Worm (Caenorhabditis elegans) whole organism, L2 larva: ENCODE data around the gene Y53C12A.7.
A peak's percentile ranks its signal among the peaks of the same experiment; 100 is the strongest.

ENCODE experiments used
- C34F6.9 ChIP-seq: fragments of 150-350 bp; optimal IDR thresholded peaks from 2 replicates; lab custom pipeline; 2014; ENCODE audit warnings: missing biosample characterization, missing genetic modification characterization
- F13H6.1 ChIP-seq: sonication (generic microtip); optimal IDR thresholded peaks from 2 replicates; lab custom pipeline; 2016; ENCODE audit warnings: missing genetic modification characterization, missing compliant biosample characterization
- ZK546.5 ChIP-seq: sonication (generic microtip); optimal IDR thresholded peaks from 2 replicates; lab custom pipeline; 2017; ENCODE audit warnings: missing biosample characterization, missing genetic modification characterization
- alr-1 ChIP-seq: fragments of 150-350 bp; optimal IDR thresholded peaks from 2 replicates; lab custom pipeline; 2014; ENCODE audit warnings: missing biosample characterization, missing genetic modification characterization
- aly-2 ChIP-seq: fragments of 150-350 bp; optimal IDR thresholded peaks from 2 replicates; lab custom pipeline; 2014; ENCODE audit warnings: missing biosample characterization, missing genetic modification characterization
- ama-1 ChIP-seq: fragments of 150-350 bp; optimal IDR thresholded peaks from 2 replicates; lab custom pipeline; 2018; ENCODE audit warnings: inconsistent platforms
- blmp-1 ChIP-seq: sonication (generic microtip); optimal IDR thresholded peaks from 2 replicates; lab custom pipeline; 2017; ENCODE audit warnings: missing genetic modification characterization, mild to moderate bottlenecking, missing compliant biosample characterization, antibody characterized with exemption, moderate library complexity; ENCODE audit not compliant: insufficient read depth
- ceh-16 ChIP-seq: fragments of 150-350 bp; optimal IDR thresholded peaks from 2 replicates; lab custom pipeline; 2014; ENCODE audit warnings: missing biosample characterization, missing genetic modification characterization
- ceh-82 ChIP-seq: fragments of 150-350 bp; optimal IDR thresholded peaks from 2 replicates; lab custom pipeline; 2014; ENCODE audit warnings: missing biosample characterization, missing genetic modification characterization
- crh-2 ChIP-seq: sonication (generic microtip); optimal IDR thresholded peaks from 2 replicates; lab custom pipeline; 2017; ENCODE audit warnings: missing biosample characterization, missing genetic modification characterization
- dmd-4 ChIP-seq: sonication (generic microtip); optimal IDR thresholded peaks from 2 replicates; lab custom pipeline; 2017; ENCODE audit warnings: missing biosample characterization, missing genetic modification characterization
- egl-27 ChIP-seq: sonication (generic microtip); optimal IDR thresholded peaks from 3 replicates; lab custom pipeline; 2017; ENCODE audit warnings: missing biosample characterization, missing genetic modification reagents, missing genetic modification characterization
- elt-1 ChIP-seq: fragments of 150-350 bp; optimal IDR thresholded peaks from 2 replicates; lab custom pipeline; 2014; ENCODE audit warnings: missing biosample characterization, missing genetic modification characterization
- elt-3 ChIP-seq: sonication (generic microtip); optimal IDR thresholded peaks from 2 replicates; lab custom pipeline; 2017; ENCODE audit warnings: missing biosample characterization, missing genetic modification characterization
- fos-1 ChIP-seq: fragments of 150-350 bp; optimal IDR thresholded peaks from 2 replicates; lab custom pipeline; 2014; ENCODE audit warnings: missing biosample characterization, missing genetic modification characterization
- gmeb-1 ChIP-seq: fragments of 150-350 bp; optimal IDR thresholded peaks from 2 replicates; lab custom pipeline; 2014; ENCODE audit warnings: missing biosample characterization, missing genetic modification characterization
- lin-11 ChIP-seq: fragments of 150-350 bp; sonication (generic microtip); optimal IDR thresholded peaks from 2 replicates; lab custom pipeline; 2014; ENCODE audit warnings: missing biosample characterization, missing genetic modification characterization, inconsistent platforms, mixed read lengths
- lin-39 ChIP-seq: fragments of 150-350 bp; optimal IDR thresholded peaks from 2 replicates; lab custom pipeline; 2014; ENCODE audit warnings: missing biosample characterization, missing genetic modification reagents, missing genetic modification characterization
- lsy-2 ChIP-seq, 2 experiments: fragments of 150-350 bp in 1 of 2; sonication (generic microtip) in 1 of 2; optimal IDR thresholded peaks; 2 replicates each; lab custom pipeline; 2014 to 2017; ENCODE audit warnings: missing biosample characterization in 2 of 2, missing genetic modification characterization in 2 of 2
- mab-5 ChIP-seq: fragments of 150-350 bp; optimal IDR thresholded peaks from 2 replicates; lab custom pipeline; 2014; ENCODE audit warnings: missing biosample characterization, missing genetic modification characterization
- mbf-1 ChIP-seq: sonication (generic microtip); optimal IDR thresholded peaks from 2 replicates; lab custom pipeline; 2017; ENCODE audit warnings: missing biosample characterization, missing genetic modification characterization
- nhr-11 ChIP-seq: fragments of 150-350 bp; optimal IDR thresholded peaks from 2 replicates; lab custom pipeline; 2014; ENCODE audit warnings: missing biosample characterization, missing genetic modification characterization
- nhr-12 ChIP-seq: fragments of 150-350 bp; optimal IDR thresholded peaks from 2 replicates; lab custom pipeline; 2014; ENCODE audit warnings: missing biosample characterization, missing genetic modification characterization
- nhr-129 ChIP-seq: fragments of 150-350 bp; optimal IDR thresholded peaks from 2 replicates; lab custom pipeline; 2014; ENCODE audit warnings: missing biosample characterization, missing genetic modification characterization
- nhr-23 ChIP-seq: fragments of 150-350 bp; optimal IDR thresholded peaks from 2 replicates; lab custom pipeline; 2014; ENCODE audit warnings: missing biosample characterization, missing genetic modification reagents, missing genetic modification characterization
- nhr-237 ChIP-seq: fragments of 150-350 bp; optimal IDR thresholded peaks from 2 replicates; lab custom pipeline; 2014; ENCODE audit warnings: missing biosample characterization, missing genetic modification characterization
- peb-1 ChIP-seq: fragments of 150-350 bp; optimal IDR thresholded peaks from 2 replicates; lab custom pipeline; 2014; ENCODE audit warnings: missing biosample characterization, missing genetic modification characterization
- skn-1 ChIP-seq: sonication (generic microtip); optimal IDR thresholded peaks from 2 replicates; lab custom pipeline; 2017; ENCODE audit warnings: missing biosample characterization, missing genetic modification characterization
- sma-3 ChIP-seq: sonication (generic microtip); optimal IDR thresholded peaks from 2 replicates; lab custom pipeline; 2016; ENCODE audit warnings: missing genetic modification reagents, missing genetic modification characterization, missing compliant biosample characterization
- sma-9 ChIP-seq, 2 experiments: fragments of 150-350 bp in 1 of 2; sonication (generic microtip) in 1 of 2; optimal IDR thresholded peaks; 2 replicates each; lab custom pipeline; 2014 to 2016; ENCODE audit warnings: missing genetic modification characterization in 2 of 2, mild to moderate bottlenecking in 1 of 2, missing biosample characterization in 1 of 2, missing compliant biosample characterization in 1 of 2, missing genetic modification reagents in 1 of 2, moderate library complexity in 1 of 2
- snpc-4 ChIP-seq: fragments of 150-350 bp; optimal IDR thresholded peaks from 2 replicates; lab custom pipeline; 2014; ENCODE audit warnings: missing biosample characterization, missing genetic modification characterization
- unc-55 ChIP-seq: fragments of 150-350 bp; sonication (generic microtip); optimal IDR thresholded peaks from 3 replicates; lab custom pipeline; 2014; ENCODE audit warnings: missing biosample characterization, missing genetic modification reagents, missing genetic modification characterization
- unc-62 ChIP-seq: fragments of 150-350 bp; optimal IDR thresholded peaks from 2 replicates; lab custom pipeline; 2014; ENCODE audit warnings: missing biosample characterization, missing genetic modification reagents, missing genetic modification characterization
- ztf-11 ChIP-seq: sonication (generic microtip); optimal IDR thresholded peaks from 2 replicates; lab custom pipeline; 2017; ENCODE audit warnings: missing biosample characterization, missing genetic modification characterization

Y53C12A.7 gene

DNA sequence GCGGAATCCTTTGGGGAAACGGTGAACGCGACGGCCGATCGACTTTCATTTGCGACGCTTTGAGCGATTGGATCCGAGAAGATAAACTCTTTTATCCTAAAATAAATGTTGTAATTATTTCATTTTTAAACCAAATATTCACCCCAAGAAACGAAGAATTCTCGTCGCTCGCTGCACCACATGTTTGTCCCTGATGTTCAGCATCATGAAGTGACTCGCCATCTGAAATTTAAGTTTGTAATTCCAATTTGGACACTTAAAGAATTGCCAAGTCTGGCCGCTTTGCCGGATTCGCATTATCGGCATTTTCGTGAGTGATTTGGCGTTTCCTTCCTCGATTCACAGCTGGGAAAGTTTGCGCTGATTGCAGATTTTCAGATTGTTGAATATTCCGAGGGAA lies 17.6 kb downstream of the Y53C12A.7 start, which contains the start of gene Y53C12A.6:
Y53C12A.6 (minus strand) TSS at position 101 of the 400 bp plus-strand sequence.
- no peak for TF ChIP-seq mbf-1 (tag; lab: Kevin White, UChicago)
- TF ChIP-seq unc-62 (GFP tag; lab: Kevin White, UChicago) = no peak
- TF ChIP-seq unc-55 = no peak
- no peak for TF ChIP-seq nhr-23 (tag; lab: Kevin White, UChicago)
- no peak for TF ChIP-seq C34F6.9 (tag; lab: Kevin White, UChicago)
- TF ChIP-seq nhr-12 (tag; lab: Kevin White, UChicago) = no peak

DNA sequence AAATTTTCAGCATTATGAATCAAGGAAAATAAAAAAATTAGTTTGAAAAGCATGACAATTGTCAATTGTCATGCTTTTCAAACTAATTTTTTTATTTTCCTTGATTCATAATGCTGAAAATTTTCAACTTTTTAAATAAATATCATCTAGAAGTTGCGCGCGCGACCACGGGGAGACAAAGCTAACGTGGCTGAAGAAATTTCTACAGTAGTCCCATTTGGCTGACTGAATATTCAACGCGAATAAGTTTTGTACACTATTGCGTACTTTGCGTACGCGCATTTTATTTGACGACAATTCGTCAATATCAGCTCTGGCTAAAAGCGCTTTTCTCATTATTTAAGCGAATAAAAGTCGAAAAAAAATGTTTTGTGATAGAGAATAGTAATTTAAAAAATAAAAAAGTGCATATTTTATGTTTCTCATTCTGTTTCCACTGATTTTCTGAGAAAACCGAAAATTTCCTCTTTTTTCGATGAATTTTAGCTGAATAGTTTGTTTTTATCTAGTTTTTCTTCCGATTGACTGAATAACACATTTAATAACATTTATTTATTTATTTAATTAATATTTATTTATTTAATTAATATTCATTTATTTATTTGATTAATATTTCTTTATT lies 18.4 kb downstream of the Y53C12A.7 start, which contains the start of gene Y53C12A.11:
Y53C12A.11 (minus strand) TSS at position 68 of the 622 bp plus-strand sequence.
- TF ChIP-seq lsy-2 (tag; optimal IDR thresholded peaks at IDR 0.05; lab: Kevin White, UChicago) = peak in 1 of 2 experiments; percentile 65

DNA sequence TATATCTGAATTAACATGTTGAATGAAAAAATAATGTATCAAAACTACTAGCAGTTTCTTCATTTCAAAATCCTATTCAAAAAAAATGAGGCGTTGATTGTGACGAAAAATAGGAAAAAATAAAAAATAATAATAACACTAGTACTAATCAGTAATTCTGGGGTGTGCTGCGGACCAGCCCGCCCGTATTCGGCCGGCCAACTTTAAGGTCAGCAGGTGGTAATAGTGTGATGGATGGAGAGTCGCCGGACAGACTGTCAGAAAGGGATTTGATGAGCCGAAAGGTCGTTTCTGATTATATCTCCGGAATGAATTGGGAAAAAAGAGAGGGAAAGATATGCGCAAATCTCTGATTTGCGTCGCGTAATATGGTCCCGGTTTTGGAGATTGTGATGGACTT lies 24.1 kb downstream of the Y53C12A.7 start, which contains the start of gene cutl-2:
cutl-2 (minus strand) TSS at position 210 of the 400 bp plus-strand sequence.
- TF ChIP-seq fos-1 (tag; lab: Kevin White, UChicago) (no peak), lin-11 (tag; lab: Kevin White, UChicago) (no peak), sma-3 (GFP tag; lab: Kevin White, UChicago) (no peak), sma-9 (GFP tag; optimal IDR thresholded peaks at IDR 0.05; lab: Kevin White, UChicago) (no peak), sma-9 (tag; optimal IDR thresholded peaks at IDR 0.05; lab: Kevin White, UChicago) (no peak), lin-39 (tag; lab: Kevin White, UChicago) (no peak), aly-2 (tag; lab: Kevin White, UChicago) (no peak)
- TF ChIP-seq, all 48 proteins: peak for 0

DNA sequence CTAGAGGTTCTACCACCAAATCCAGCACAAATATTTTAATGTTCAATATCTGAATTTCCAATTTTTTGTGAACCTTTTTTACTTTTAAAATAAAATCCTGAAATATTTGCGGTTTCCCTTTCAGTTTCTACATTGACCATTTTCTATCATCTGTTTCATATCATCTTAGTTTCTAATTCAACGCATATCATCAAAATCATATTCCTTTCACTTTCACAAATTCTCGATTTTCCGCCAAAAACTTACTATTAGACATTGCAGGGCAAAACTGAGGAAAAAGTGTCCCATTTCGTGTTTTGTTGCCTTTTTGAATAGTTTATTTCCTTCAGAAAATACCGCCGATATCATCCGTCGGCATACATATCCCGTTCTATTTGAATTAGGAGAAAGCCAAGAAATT lies 24.7 kb downstream of the Y53C12A.7 start:
- TF ChIP-seq mab-5 (tag; lab: Kevin White, UChicago) (no peak), ceh-82 (no peak), unc-62 (GFP tag; lab: Kevin White, UChicago) (no peak), dmd-4 (tag; lab: Kevin White, UChicago) (no peak), crh-2 (tag; lab: Kevin White, UChicago) (no peak), lin-11 (tag; lab: Kevin White, UChicago) (no peak), alr-1 (tag; lab: Kevin White, UChicago) (no peak)

DNA sequence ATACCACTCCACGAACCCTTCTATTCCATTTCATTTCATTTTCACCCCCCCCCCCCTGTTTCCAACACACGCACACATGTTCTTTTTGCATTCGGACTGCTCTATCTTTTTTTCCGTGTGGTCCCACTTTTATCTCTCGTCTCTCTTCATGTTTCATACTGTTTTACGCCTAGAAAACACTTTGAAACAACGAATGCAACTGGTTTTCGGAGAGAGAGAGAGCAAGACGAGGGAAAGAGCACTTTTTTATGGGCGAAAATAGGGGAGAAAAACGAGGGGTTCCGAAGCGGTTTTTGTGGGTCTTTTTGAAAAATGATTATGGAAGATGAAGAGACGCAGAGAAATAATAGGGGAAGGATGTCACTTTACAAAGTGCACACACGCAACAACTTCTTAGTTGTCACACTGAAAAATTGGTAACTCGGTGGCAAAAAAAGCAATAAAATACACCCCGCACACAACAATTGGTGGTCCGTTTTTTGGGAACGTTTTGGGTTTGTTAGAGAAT lies 26.9 kb downstream of the Y53C12A.7 start:
- no peak for TF ChIP-seq nhr-129 (tag; lab: Kevin White, UChicago)
- TF ChIP-seq ztf-11 (tag; lab: Kevin White, UChicago) = no peak
- TF ChIP-seq snpc-4 (tag; lab: Kevin White, UChicago) = no peak
- no peak for TF ChIP-seq ama-1 (lab: Kevin White, UChicago)
- TF ChIP-seq ceh-82 = no peak
- no peak for TF ChIP-seq skn-1
- TF ChIP-seq unc-55 = peak; percentile 58
- TF ChIP-seq gmeb-1 (tag; lab: Kevin White, UChicago) = no peak
- TF ChIP-seq elt-3 (tag; lab: Kevin White, UChicago) = no peak
- no peak for TF ChIP-seq dmd-4 (tag; lab: Kevin White, UChicago)
- TF ChIP-seq aly-2 (tag; lab: Kevin White, UChicago) = no peak
- TF ChIP-seq lsy-2 (tag; optimal IDR thresholded peaks at IDR 0.05; lab: Kevin White, UChicago) = peak in 1 of 2 experiments; percentile 37
- TF ChIP-seq blmp-1 (tag; lab: Kevin White, UChicago) = no peak
- TF ChIP-seq elt-1 (tag; lab: Kevin White, UChicago) = no peak
- TF ChIP-seq nhr-237 = no peak
- TF ChIP-seq peb-1 = no peak
- TF ChIP-seq C34F6.9 (tag; lab: Kevin White, UChicago) = peak; percentile 42
- peak; percentile 10 for TF ChIP-seq F13H6.1 (tag; lab: Kevin White, UChicago)
- TF ChIP-seq, all 48 proteins: peak for 4

DNA sequence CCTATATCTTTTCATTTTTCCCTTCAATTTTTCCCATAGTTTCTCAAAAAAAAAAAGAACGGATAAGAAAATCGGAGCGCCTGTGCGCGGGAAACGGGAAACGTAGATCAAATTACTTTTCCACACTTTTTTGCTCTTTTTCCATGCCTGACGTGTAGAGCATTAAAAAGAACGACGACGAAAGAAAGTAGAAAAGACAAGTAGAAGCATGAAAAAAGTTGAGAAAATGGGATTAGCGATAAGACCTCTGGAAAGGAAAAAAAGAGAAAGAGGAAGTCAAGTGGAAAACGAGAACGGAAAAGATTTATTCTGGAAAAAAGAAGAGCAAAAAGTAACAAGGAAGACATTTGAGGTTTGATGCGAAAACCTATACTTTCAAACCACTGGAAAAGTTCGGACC lies 28.2 kb downstream of the Y53C12A.7 start:
- TF ChIP-seq ceh-16 (no peak), egl-27 (no peak), nhr-11 (tag; lab: Kevin White, UChicago) (no peak), lsy-2 (tag; optimal IDR thresholded peaks at IDR 0.05; lab: Kevin White, UChicago) (peak in 1 of 2 experiments; percentile 2), nhr-23 (tag; lab: Kevin White, UChicago) (no peak), C34F6.9 (tag; lab: Kevin White, UChicago) (no peak), blmp-1 (tag; lab: Kevin White, UChicago) (no peak), ztf-11 (tag; lab: Kevin White, UChicago) (no peak), ZK546.5 (tag; lab: Kevin White, UChicago) (no peak), unc-55 (peak; percentile 32)
- TF ChIP-seq, all 48 proteins: peak for 2
